Fruit fly (Drosophila melanogaster) whole organism, embryonic: ENCODE measurements around the gene Cipc.

Experiments
- Adf1 ChIP-seq: fragments of 200-800 bp; sonication (Bioruptor generic); IDR thresholded peaks from 2 replicates; pipeline ENCODE4 v1.3.6; 2022; ENCODE audit warnings: missing biosample characterization, missing genetic modification characterization
- Atf3 ChIP-seq: fragments of 200-800 bp; sonication (Bioruptor generic); optimal IDR thresholded peaks from 3 replicates; lab custom pipeline; 2016; ENCODE audit warnings: missing biosample characterization, missing genetic modification characterization
- Awh ChIP-seq: fragments of 200-800 bp; sonication (Bioruptor generic); IDR thresholded peaks from 2 replicates; pipeline ENCODE4, ENCODE4 v1.3.6; 2022; ENCODE audit warnings: missing biosample characterization, missing genetic modification characterization
- Bdp1 ChIP-seq: fragments of 200-800 bp; sonication (Bioruptor generic); optimal IDR thresholded peaks from 3 replicates; lab custom pipeline; 2016; ENCODE audit warnings: missing biosample characterization, missing genetic modification characterization
- Blimp-1 ChIP-seq: fragments of 200-800 bp; sonication (Bioruptor generic); optimal IDR thresholded peaks from 3 replicates; lab custom pipeline; 2018; ENCODE audit warnings: missing biosample characterization, missing genetic modification characterization, mild to moderate bottlenecking, moderate library complexity, missing genetic modification reagents
- CG10147 ChIP-seq: fragments of 200-800 bp; sonication (Bioruptor generic); optimal IDR thresholded peaks from 2 replicates; lab custom pipeline; 2019; ENCODE audit warnings: missing biosample characterization, mild to moderate bottlenecking, missing genetic modification characterization, moderate library complexity
- CG10366 ChIP-seq: fragments of 200-800 bp; sonication (Bioruptor generic); IDR thresholded peaks from 2 replicates; pipeline ENCODE4 v1.3.6; 2022; ENCODE audit warnings: missing biosample characterization, missing genetic modification characterization
- CG12155 ChIP-seq: fragments of 200-800 bp; sonication (Bioruptor generic); optimal IDR thresholded peaks from 3 replicates; lab custom pipeline; 2016; ENCODE audit warnings: missing biosample characterization, missing genetic modification characterization
- CG14014 ChIP-seq: fragments of 200-800 bp; sonication (Bioruptor generic); IDR thresholded peaks from 2 replicates; pipeline ENCODE4 v1.3.6; 2022; ENCODE audit warnings: missing biosample characterization, missing genetic modification characterization
- CG18599 ChIP-seq: fragments of 200-800 bp; sonication (Bioruptor generic); optimal IDR thresholded peaks from 3 replicates; lab custom pipeline; 2017; ENCODE audit warnings: missing biosample characterization, missing genetic modification characterization, mild to moderate bottlenecking, moderate library complexity, missing genetic modification reagents
- CG2875 ChIP-seq: fragments of 200-800 bp; sonication (Bioruptor generic); optimal IDR thresholded peaks from 2 replicates; lab custom pipeline; 2017; ENCODE audit warnings: missing biosample characterization, mild to moderate bottlenecking, missing genetic modification characterization, missing genetic modification reagents
- CG7928 ChIP-seq: fragments of 200-800 bp; sonication (Bioruptor generic); optimal IDR thresholded peaks from 2 replicates; lab custom pipeline; 2017; ENCODE audit warnings: missing biosample characterization, mild to moderate bottlenecking, missing genetic modification characterization
- CG9876 ChIP-seq: fragments of 200-800 bp; sonication (Bioruptor generic); optimal IDR thresholded peaks from 2 replicates; lab custom pipeline; 2016; ENCODE audit warnings: missing biosample characterization, missing genetic modification characterization
- CrebB ChIP-seq: fragments of 200-800 bp; sonication (Bioruptor generic); optimal IDR thresholded peaks from 3 replicates; lab custom pipeline; 2018; ENCODE audit warnings: missing biosample characterization, mild to moderate bottlenecking, missing genetic modification characterization
- D19B ChIP-seq: fragments of 200-800 bp; sonication (Bioruptor generic); optimal IDR thresholded peaks from 2 replicates; lab custom pipeline; 2017; ENCODE audit warnings: missing biosample characterization, mild to moderate bottlenecking, missing genetic modification characterization
- Drgx ChIP-seq: fragments of 200-800 bp; sonication (Bioruptor generic); IDR thresholded peaks from 2 replicates; pipeline ENCODE4 v1.3.6; 2022; ENCODE audit warnings: missing biosample characterization, missing genetic modification characterization
- E2f1 ChIP-seq: fragments of 200-800 bp; sonication (Bioruptor generic); IDR thresholded peaks from 2 replicates; pipeline ENCODE4 v1.3.6; 2022; ENCODE audit warnings: missing biosample characterization, missing genetic modification characterization
- Fer2 ChIP-seq: fragments of 200-800 bp; sonication (Bioruptor generic); optimal IDR thresholded peaks from 2 replicates; lab custom pipeline; 2018; ENCODE audit warnings: missing biosample characterization, mild to moderate bottlenecking, missing genetic modification characterization, moderate library complexity
- Hmr ChIP-seq: fragments of 200-800 bp; sonication (Bioruptor generic); optimal IDR thresholded peaks from 3 replicates; lab custom pipeline; 2017; ENCODE audit warnings: mild to moderate bottlenecking, missing biosample characterization, missing genetic modification reagents, missing genetic modification characterization
- Jarid2 ChIP-seq: fragments of 200-800 bp; sonication (Bioruptor generic); optimal IDR thresholded peaks from 3 replicates; lab custom pipeline; 2017; ENCODE audit warnings: mild to moderate bottlenecking, missing biosample characterization, missing genetic modification reagents, missing genetic modification characterization
- Ssrp ChIP-seq: fragments of 200-800 bp; sonication (Bioruptor generic); optimal IDR thresholded peaks from 2 replicates; lab custom pipeline; 2018; ENCODE audit warnings: missing biosample characterization, mild to moderate bottlenecking, missing genetic modification characterization, moderate library complexity
- Stat92E ChIP-seq, 3 experiments: fragments of >200 bp in 2 of 3; fragments of 200-800 bp in 1 of 3; sonication (Bioruptor generic) in 1 of 3; optimal IDR thresholded peaks; 2 replicates each; lab custom pipeline; 2017 to 2019; ENCODE audit warnings: missing biosample characterization in 3 of 3, missing genetic modification characterization in 3 of 3, mild to moderate bottlenecking in 1 of 3, moderate library complexity in 1 of 3
- TFAM ChIP-seq: fragments of 200-800 bp; sonication (Bioruptor generic); optimal IDR thresholded peaks from 2 replicates; lab custom pipeline; 2017; ENCODE audit warnings: missing biosample characterization, missing genetic modification characterization, inconsistent platforms
- bsh ChIP-seq, 2 experiments: fragments of 200-800 bp; sonication (Bioruptor generic); optimal IDR thresholded peaks; 2 replicates each; lab custom pipeline; 2017 to 2018; ENCODE audit warnings: mild to moderate bottlenecking in 2 of 2, missing biosample characterization in 2 of 2, missing genetic modification characterization in 2 of 2, moderate library complexity in 1 of 2
- corto ChIP-seq: fragments of 200-800 bp; sonication (Bioruptor generic); optimal IDR thresholded peaks from 2 replicates; lab custom pipeline; 2016; ENCODE audit warnings: missing biosample characterization, mild to moderate bottlenecking, missing genetic modification characterization, moderate library complexity
- da ChIP-seq: fragments of 200-800 bp; sonication (Bioruptor generic); optimal IDR thresholded peaks from 2 replicates; lab custom pipeline; 2016; ENCODE audit warnings: missing biosample characterization, missing genetic modification characterization
- dati ChIP-seq: fragments of 200-800 bp; sonication (Bioruptor generic); IDR thresholded peaks from 2 replicates; pipeline ENCODE4 v1.3.6; 2022; ENCODE audit warnings: missing biosample characterization, missing genetic modification characterization
- dm ChIP-seq: fragments of 200-800 bp; sonication (Bioruptor generic); optimal IDR thresholded peaks from 3 replicates; lab custom pipeline; 2016; ENCODE audit warnings: missing biosample characterization, missing genetic modification characterization
- dmrt11E ChIP-seq: fragments of 200-800 bp; sonication (Bioruptor generic); optimal IDR thresholded peaks from 3 replicates; lab custom pipeline; 2018; ENCODE audit warnings: missing biosample characterization, mild to moderate bottlenecking, missing genetic modification characterization, moderate library complexity
- dmrt99B ChIP-seq: fragments of 200-800 bp; sonication (Bioruptor generic); optimal IDR thresholded peaks from 2 replicates; lab custom pipeline; 2018; ENCODE audit warnings: missing biosample characterization, mild to moderate bottlenecking, missing genetic modification characterization, moderate library complexity
- emc ChIP-seq: fragments of 200-800 bp; sonication (Bioruptor generic); optimal IDR thresholded peaks from 2 replicates; lab custom pipeline; 2016; ENCODE audit warnings: missing biosample characterization, missing genetic modification characterization
- ewg ChIP-seq: fragments of 200-800 bp; sonication (Bioruptor generic); optimal IDR thresholded peaks from 3 replicates; lab custom pipeline; 2017; ENCODE audit warnings: mild to moderate bottlenecking, missing biosample characterization, missing genetic modification reagents, missing genetic modification characterization
- fd3F ChIP-seq: fragments of 200-800 bp; sonication (Bioruptor generic); optimal IDR thresholded peaks from 2 replicates; lab custom pipeline; 2018; ENCODE audit warnings: missing biosample characterization, mild to moderate bottlenecking, missing genetic modification characterization, moderate library complexity
- fru ChIP-seq: fragments of >200 bp; optimal IDR thresholded peaks from 2 replicates; lab custom pipeline; 2017
- hkb ChIP-seq, 2 experiments: fragments of 200-800 bp in 1 of 2; fragments of >200 bp in 1 of 2; sonication (Bioruptor generic) in 1 of 2; IDR thresholded peaks in 1 of 2; optimal IDR thresholded peaks in 1 of 2; 2 replicates each; pipeline versions ENCODE4 v1.3.6 to Lab custom; 2017 to 2022; ENCODE audit warnings: missing biosample characterization in 1 of 2, missing genetic modification characterization in 1 of 2
- kay ChIP-seq: fragments of 200-800 bp; sonication (Bioruptor generic); optimal IDR thresholded peaks from 2 replicates; lab custom pipeline; 2016; ENCODE audit warnings: missing biosample characterization, missing genetic modification characterization
- lmd ChIP-seq: fragments of 200-800 bp; sonication (Bioruptor generic); IDR thresholded peaks from 2 replicates; pipeline ENCODE4 v1.3.6; 2022; ENCODE audit warnings: missing biosample characterization, missing genetic modification characterization
- lola ChIP-seq, 3 experiments: fragments of >200 bp in 2 of 3; fragments of 200-800 bp in 1 of 3; sonication (Bioruptor generic) in 1 of 3; optimal IDR thresholded peaks; 2 replicates each; lab custom pipeline; 2017 to 2019; ENCODE audit warnings: missing biosample characterization in 3 of 3, missing genetic modification characterization in 3 of 3, mild to moderate bottlenecking in 1 of 3, moderate library complexity in 1 of 3
- nmo ChIP-seq: fragments of 200-800 bp; sonication (Bioruptor generic); optimal IDR thresholded peaks from 2 replicates; lab custom pipeline; 2018; ENCODE audit warnings: missing biosample characterization, mild to moderate bottlenecking, missing genetic modification characterization, moderate library complexity
- oc ChIP-seq: fragments of 200-800 bp; sonication (Bioruptor generic); optimal IDR thresholded peaks from 2 replicates; lab custom pipeline; 2018; ENCODE audit warnings: missing biosample characterization, mild to moderate bottlenecking, missing genetic modification characterization, moderate library complexity
- pfk ChIP-seq: fragments of 200-800 bp; sonication (Bioruptor generic); optimal IDR thresholded peaks from 2 replicates; lab custom pipeline; 2018; ENCODE audit warnings: missing biosample characterization, mild to moderate bottlenecking, missing genetic modification characterization, moderate library complexity
- pum ChIP-seq: fragments of 200-800 bp; sonication (Bioruptor generic); optimal IDR thresholded peaks from 2 replicates; lab custom pipeline; 2016; ENCODE audit warnings: missing biosample characterization, missing genetic modification characterization
- sens-2 ChIP-seq: fragments of 200-800 bp; sonication (Bioruptor generic); IDR thresholded peaks from 2 replicates; pipeline ENCODE4 v1.3.6; 2022; ENCODE audit warnings: missing biosample characterization, missing genetic modification characterization
- sisA ChIP-seq: fragments of 200-800 bp; sonication (Bioruptor generic); IDR thresholded peaks from 2 replicates; pipeline ENCODE4 v1.3.6; 2022; ENCODE audit warnings: missing biosample characterization, missing genetic modification characterization
- toy ChIP-seq: fragments of 200-800 bp; sonication (Bioruptor generic); IDR thresholded peaks from 2 replicates; pipeline ENCODE4 v1.3.6; 2022; ENCODE audit warnings: missing biosample characterization, missing genetic modification characterization

The Cipc gene

dm6 chr3R:26072477-26072876 lies 34.2 kb upstream of the Cipc start (continued):
- TF ChIP-seq bsh (GFP tag; optimal IDR thresholded peaks at IDR 0.05; lab: Kevin White, UChicago) (peak; percentile 51 to 72), dmrt11E (tag; lab: Kevin White, UChicago) (peak; percentile 51), CG2875 (GFP tag; lab: Kevin White, UChicago) (no peak), Atf3 (GFP tag; lab: Kevin White, UChicago) (no peak), Ssrp (tag; lab: Kevin White, UChicago) (peak; percentile 39), oc (no peak), CG18599 (GFP tag; lab: Kevin White, UChicago) (no peak), lmd (GFP tag; lab: Robert Waterston, UW) (peak; percentile 44; the same call in 1 of the 2 replicates), CG10366 (peak; percentile 30; the same call in 1 of the 2 replicates), Bdp1 (no peak), dati (GFP tag; lab: Robert Waterston, UW) (no peak), da (GFP tag; lab: Kevin White, UChicago) (no peak), Jarid2 (GFP tag; lab: Kevin White, UChicago) (no peak), sisA (GFP tag; lab: Robert Waterston, UW) (0 out of 2 replicates have a peak, but pooled peaks have one; percentile 16), emc (GFP tag; lab: Kevin White, UChicago) (no peak), Blimp-1 (GFP tag; lab: Kevin White, UChicago) (peak; percentile 41), CG10147 (GFP tag; lab: Kevin White, UChicago) (no peak), Drgx (peak; percentile 86), pfk (GFP tag; lab: Kevin White, UChicago) (no peak), nmo (GFP tag; lab: Kevin White, UChicago) (peak; percentile 32), dm (GFP tag; lab: Kevin White, UChicago) (no peak), Stat92E (GFP tag; optimal IDR thresholded peaks at IDR 0.05; lab: Kevin White, UChicago) (no peak), pum (no peak), CG14014 (no peak), Awh (GFP tag; lab: Robert Waterston, UW) (no peak), sens-2 (0 out of 2 replicates have a peak, but pooled peaks have one; percentile 15), fd3F (GFP tag; lab: Kevin White, UChicago) (no peak), CrebB (tag; lab: Kevin White, UChicago) (no peak), Adf1 (GFP tag; lab: Robert Waterston, UW) (no peak), corto (GFP tag; lab: Kevin White, UChicago) (peak; percentile 10), CG9876 (no peak), toy (GFP tag; lab: Robert Waterston, UW) (no peak), dmrt99B (peak; percentile 40), Hmr (no peak), TFAM (GFP tag; lab: Kevin White, UChicago) (no peak), fru (lab: Kevin White, UChicago) (no peak), D19B (GFP tag; lab: Kevin White, UChicago) (no peak), lola (GFP tag; optimal IDR thresholded peaks at IDR 0.05; lab: Kevin White, UChicago) (peak in 1 of 3 experiments; percentile 19), kay (no peak), hkb (optimal IDR thresholded peaks at IDR 0.05; lab: Kevin White, UChicago) (no peak), hkb (GFP tag; IDR thresholded peaks at IDR 0.05; lab: Robert Waterston, UW) (0 out of 2 replicates have a peak, but pooled peaks have one; percentile 42), ewg (GFP tag; lab: Kevin White, UChicago) (peak; percentile 16), CG7928 (GFP tag; lab: Kevin White, UChicago) (no peak), Fer2 (tag; lab: Kevin White, UChicago) (no peak), CG12155 (GFP tag; lab: Kevin White, UChicago) (no peak), E2f1 (GFP tag; lab: Robert Waterston, UW) (peak; percentile 29; the same call in 1 of the 2 replicates)
